Worm (Caenorhabditis elegans) whole organism, L3 larva: ENCODE data around the gene F43D2.3.
A peak's percentile ranks its signal among the peaks of the same experiment; 100 is the strongest.

Experiments
- R02D3.7 ChIP-seq: fragments of 150-350 bp; optimal IDR thresholded peaks from 2 replicates; lab custom pipeline; 2014; ENCODE audit warnings: missing biosample characterization, missing genetic modification characterization
- ama-1 ChIP-seq: fragments of 150-350 bp; optimal IDR thresholded peaks from 2 replicates; lab custom pipeline; 2018
- ceh-82 ChIP-seq: fragments of 150-350 bp; optimal IDR thresholded peaks from 2 replicates; lab custom pipeline; 2014; ENCODE audit warnings: missing biosample characterization, missing genetic modification characterization
- ceh-9 ChIP-seq: sonication (generic microtip); optimal IDR thresholded peaks from 2 replicates; lab custom pipeline; 2018; ENCODE audit warnings: missing biosample characterization, missing genetic modification characterization
- daf-12 ChIP-seq: fragments of 150-350 bp; optimal IDR thresholded peaks from 2 replicates; lab custom pipeline; 2014; ENCODE audit warnings: missing biosample characterization, missing genetic modification reagents, missing genetic modification characterization
- egl-27 ChIP-seq: sonication (generic microtip); optimal IDR thresholded peaks from 4 replicates; lab custom pipeline; 2017; ENCODE audit warnings: missing biosample characterization, missing genetic modification reagents, missing genetic modification characterization
- elt-1 ChIP-seq: fragments of 150-350 bp; optimal IDR thresholded peaks from 2 replicates; lab custom pipeline; 2014; ENCODE audit warnings: missing biosample characterization, missing genetic modification characterization
- elt-2 ChIP-seq: sonication (generic microtip); optimal IDR thresholded peaks from 2 replicates; lab custom pipeline; 2016; ENCODE audit warnings: missing genetic modification reagents, mild to moderate bottlenecking, missing genetic modification characterization, missing compliant biosample characterization
- eor-1 ChIP-seq, 2 experiments: fragments of 150-350 bp; optimal IDR thresholded peaks; 2 replicates each; lab custom pipeline; 2014 to 2018; ENCODE audit warnings: missing biosample characterization in 2 of 2, missing genetic modification characterization in 2 of 2
- fkh-10 ChIP-seq: sonication (generic microtip); optimal IDR thresholded peaks from 2 replicates; lab custom pipeline; 2017; ENCODE audit warnings: missing biosample characterization, missing genetic modification reagents, missing genetic modification characterization
- fkh-2 ChIP-seq: fragments of 150-350 bp; optimal IDR thresholded peaks from 2 replicates; lab custom pipeline; 2014; ENCODE audit warnings: missing biosample characterization, missing genetic modification reagents, missing genetic modification characterization
- fos-1 ChIP-seq: fragments of 150-350 bp; optimal IDR thresholded peaks from 2 replicates; lab custom pipeline; 2014; ENCODE audit warnings: missing biosample characterization, missing genetic modification characterization
- hmg-11 ChIP-seq: sonication (generic microtip); optimal IDR thresholded peaks from 2 replicates; lab custom pipeline; 2016; ENCODE audit warnings: missing genetic modification characterization, missing compliant biosample characterization
- lin-15B ChIP-seq: fragments of 150-350 bp; optimal IDR thresholded peaks from 2 replicates; lab custom pipeline; 2014; ENCODE audit warnings: missing biosample characterization, missing genetic modification characterization
- lin-39 ChIP-seq: fragments of 150-350 bp; optimal IDR thresholded peaks from 2 replicates; lab custom pipeline; 2018; ENCODE audit warnings: missing biosample characterization, missing genetic modification reagents, missing genetic modification characterization
- lsy-12 ChIP-seq: sonication (generic microtip); optimal IDR thresholded peaks from 2 replicates; lab custom pipeline; 2016; ENCODE audit warnings: mild to moderate bottlenecking, missing genetic modification characterization, missing compliant biosample characterization
- mdl-1 ChIP-seq: fragments of 150-350 bp; optimal IDR thresholded peaks from 2 replicates; lab custom pipeline; 2014; ENCODE audit warnings: missing biosample characterization, missing genetic modification characterization
- nfya-1 ChIP-seq: sonication (generic microtip); optimal IDR thresholded peaks from 2 replicates; lab custom pipeline; 2017; ENCODE audit warnings: missing genetic modification characterization, mild to moderate bottlenecking, missing compliant biosample characterization, antibody characterized with exemption, moderate library complexity; ENCODE audit not compliant: insufficient read depth
- nhr-23 ChIP-seq: fragments of 150-350 bp; optimal IDR thresholded peaks from 2 replicates; lab custom pipeline; 2014; ENCODE audit warnings: missing biosample characterization, missing genetic modification reagents, missing genetic modification characterization
- nhr-25 ChIP-seq: sonication (generic microtip); optimal IDR thresholded peaks from 2 replicates; lab custom pipeline; 2017; ENCODE audit warnings: missing biosample characterization, missing genetic modification characterization
- nhr-28 ChIP-seq: fragments of 150-350 bp; optimal IDR thresholded peaks from 2 replicates; lab custom pipeline; 2014; ENCODE audit warnings: missing biosample characterization, missing genetic modification characterization
- nhr-43 ChIP-seq: sonication (generic microtip); optimal IDR thresholded peaks from 2 replicates; lab custom pipeline; 2016; ENCODE audit warnings: mild to moderate bottlenecking, missing genetic modification characterization, missing compliant biosample characterization; ENCODE audit not compliant: poor library complexity, severe bottlenecking
- nhr-67 ChIP-seq: fragments of 150-350 bp; optimal IDR thresholded peaks from 2 replicates; lab custom pipeline; 2014; ENCODE audit warnings: missing biosample characterization, missing genetic modification characterization
- nhr-76 ChIP-seq: fragments of 150-350 bp; sonication (generic microtip); optimal IDR thresholded peaks from 5 replicates; lab custom pipeline; 2014; ENCODE audit warnings: missing biosample characterization, missing genetic modification characterization
- nhr-77 ChIP-seq: fragments of 150-350 bp; optimal IDR thresholded peaks from 2 replicates; lab custom pipeline; 2014; ENCODE audit warnings: missing biosample characterization, missing genetic modification characterization
- pha-4 ChIP-seq: fragments of 150-350 bp; optimal IDR thresholded peaks from 2 replicates; lab custom pipeline; 2014; ENCODE audit warnings: missing biosample characterization, missing genetic modification reagents, missing genetic modification characterization
- pqm-1 ChIP-seq: fragments of 150-350 bp; optimal IDR thresholded peaks from 2 replicates; lab custom pipeline; 2017; ENCODE audit warnings: missing biosample characterization, missing genetic modification characterization, inconsistent platforms
- sea-2 ChIP-seq: fragments of 150-350 bp; sonication (generic microtip); optimal IDR thresholded peaks from 4 replicates; lab custom pipeline; 2014; ENCODE audit warnings: missing biosample characterization, missing genetic modification reagents, missing genetic modification characterization
- skn-1 ChIP-seq: fragments of 150-350 bp; optimal IDR thresholded peaks from 2 replicates; lab custom pipeline; 2014; ENCODE audit warnings: missing biosample characterization, missing genetic modification characterization
- snpc-4 ChIP-seq: fragments of 150-350 bp; optimal IDR thresholded peaks from 2 replicates; lab custom pipeline; 2014; ENCODE audit warnings: missing biosample characterization, missing genetic modification characterization
- tbx-2 ChIP-seq: sonication (generic microtip); optimal IDR thresholded peaks from 2 replicates; lab custom pipeline; 2016; ENCODE audit warnings: mild to moderate bottlenecking, missing genetic modification characterization, missing compliant biosample characterization
- unc-39 ChIP-seq: sonication (generic microtip); optimal IDR thresholded peaks from 4 replicates; lab custom pipeline; 2017; ENCODE audit warnings: missing biosample characterization, missing genetic modification characterization
- unc-62 ChIP-seq: fragments of 150-350 bp; sonication (generic microtip); optimal IDR thresholded peaks from 4 replicates; lab custom pipeline; 2014; ENCODE audit warnings: missing biosample characterization, missing genetic modification reagents, missing genetic modification characterization
- zag-1 ChIP-seq: fragments of 150-350 bp; optimal IDR thresholded peaks from 2 replicates; lab custom pipeline; 2014; ENCODE audit warnings: missing biosample characterization, missing genetic modification characterization
- ztf-11 ChIP-seq: fragments of 150-350 bp; optimal IDR thresholded peaks from 2 replicates; lab custom pipeline; 2014; ENCODE audit warnings: missing biosample characterization, missing genetic modification characterization

The F43D2.3 gene

ce11 chrV:14612168-14612567 lies 19.5 kb upstream of the F43D2.3 start, which contains the start of the genes R11H6.5 and ccnk-1:
TSS of gene R11H6.5 (minus strand) at chrV:14612222.
TSS of gene ccnk-1 (plus strand) at chrV:14612548.
- TF ChIP-seq ama-1 (lab: Kevin White, UChicago) (no peak), mdl-1 (tag; lab: Kevin White, UChicago) (no peak), elt-1 (tag; lab: Kevin White, UChicago) (no peak), skn-1 (tag; lab: Kevin White, UChicago) (no peak), unc-62 (no peak), nhr-67 (no peak), nfya-1 (tag; lab: Kevin White, UChicago) (peak; percentile 92), sea-2 (no peak), ceh-82 (no peak), nhr-77 (tag; lab: Kevin White, UChicago) (no peak), hmg-11 (peak; percentile 51), pqm-1 (tag; lab: Kevin White, UChicago) (no peak), fkh-2 (tag; lab: Kevin White, UChicago) (no peak), snpc-4 (tag; lab: Kevin White, UChicago) (no peak), egl-27 (tag; lab: Kevin White, UChicago) (no peak), nhr-23 (no peak), lin-39 (peak; percentile 39), nhr-25 (no peak), daf-12 (tag; lab: Kevin White, UChicago) (no peak), eor-1 (tag; optimal IDR thresholded peaks at IDR 0.05; lab: Kevin White, UChicago) (no peak), nhr-28 (no peak), ceh-9 (tag; lab: Kevin White, UChicago) (no peak), R02D3.7 (no peak), zag-1 (tag; lab: Kevin White, UChicago) (no peak), ztf-11 (tag; lab: Kevin White, UChicago) (no peak), elt-2 (tag; lab: Kevin White, UChicago) (no peak), lin-15B (tag; lab: Kevin White, UChicago) (peak; percentile 55), pha-4 (tag; lab: Kevin White, UChicago) (peak; percentile 80), tbx-2 (no peak), nhr-43 (tag; lab: Kevin White, UChicago) (no peak)

- no peak for TF ChIP-seq fkh-2 (tag; lab: Kevin White, UChicago)
- peak; percentile 86 for TF ChIP-seq nfya-1 (tag; lab: Kevin White, UChicago)
These were observed 17.2 kb upstream of the F43D2.3 start for ce11 chrV:14614454-14614853.

ce11 chrV:14615671-14616070 lies 16.0 kb upstream of the F43D2.3 start:
- TF ChIP-seq fkh-2 (tag; lab: Kevin White, UChicago) (no peak), mdl-1 (tag; lab: Kevin White, UChicago) (no peak)

- no peak for TF ChIP-seq nhr-67
- TF ChIP-seq ceh-82: no peak
- TF ChIP-seq nhr-23: no peak
- TF ChIP-seq snpc-4 (tag; lab: Kevin White, UChicago): no peak
- TF ChIP-seq sea-2: no peak
- no peak for TF ChIP-seq ceh-9 (tag; lab: Kevin White, UChicago)
These were observed 14.0 kb upstream of the F43D2.3 start for ce11 chrV:14617711-14618110.

ce11 chrV:14620311-14620710 lies 11.4 kb upstream of the F43D2.3 start:
- peak; percentile 26 for TF ChIP-seq fkh-10 (GFP tag; lab: Kevin White, UChicago)
- TF ChIP-seq ztf-11 (tag; lab: Kevin White, UChicago): no peak

ce11 chrV:14620835-14621234 lies 10.9 kb upstream of the F43D2.3 start, which contains the start of gene hot-1:
TSS of gene hot-1 (plus strand) at chrV:14621135.
- no peak for TF ChIP-seq mdl-1 (tag; lab: Kevin White, UChicago)
- TF ChIP-seq nhr-76: no peak
- no peak for TF ChIP-seq lsy-12 (tag; lab: Kevin White, UChicago)
- no peak for TF ChIP-seq unc-39
- no peak for TF ChIP-seq fkh-2 (tag; lab: Kevin White, UChicago)
- TF ChIP-seq snpc-4 (tag; lab: Kevin White, UChicago): no peak
- no peak for TF ChIP-seq sea-2
- TF ChIP-seq pqm-1 (tag; lab: Kevin White, UChicago): no peak
- no peak for TF ChIP-seq fkh-10 (GFP tag; lab: Kevin White, UChicago)
- TF ChIP-seq fos-1 (tag; lab: Kevin White, UChicago): no peak
